Worm (Caenorhabditis elegans): ENCODE data around the gene sfxn-2.
A peak's percentile ranks its signal among the peaks of the same experiment; 100 is the strongest.

Gene sfxn-2

DNA sequence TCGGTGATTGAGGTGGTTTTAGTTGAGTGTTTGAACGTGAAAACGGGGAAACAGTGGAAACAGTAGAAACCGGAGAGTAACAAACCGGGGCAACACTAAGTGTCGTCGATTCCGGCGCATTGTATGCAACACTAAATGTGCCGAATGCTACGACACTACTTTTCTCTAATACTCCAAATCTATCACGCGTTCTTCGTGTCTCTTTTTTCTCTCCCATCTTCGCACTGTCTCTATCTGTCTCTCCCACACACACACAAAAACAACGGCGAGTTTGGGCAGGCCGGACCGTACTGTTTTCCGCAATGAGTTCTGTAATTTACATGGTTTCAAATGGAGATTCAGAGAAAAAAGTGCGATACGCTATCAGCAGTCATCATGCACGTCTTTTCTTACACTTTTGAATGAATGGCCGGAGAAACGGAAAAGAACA is 4.0 kb upstream of the sfxn-2 start (continued):
- TF ChIP-seq nhr-25 (tag; optimal IDR thresholded peaks at IDR 0.05; ENCODE audit: borderline replicate concordance, insufficient read depth) (peak; percentile 46), zfp-3 (GFP tag; conservative IDR thresholded peaks at IDR 0.05) (0 out of 2 replicates have a peak, but pooled peaks have one; percentile 39), T20F7.1 (GFP tag; optimal IDR thresholded peaks at IDR 0.05) (peak; percentile 67), tra-1 (GFP tag; IDR thresholded peaks at IDR 0.05) (peak; percentile 78), cey-2 (tag; optimal IDR thresholded peaks at IDR 0.05; ENCODE audit: borderline replicate concordance, insufficient read depth) (peak; percentile 5), lsy-2 (tag; optimal IDR thresholded peaks at IDR 0.05) (peak; percentile 39 to 58), php-3 (GFP tag; IDR thresholded peaks at IDR 0.05) (peak; percentile 82), nhr-42 (GFP tag; IDR thresholded peaks at IDR 0.05) (peak; percentile 72; the same call in 1 of the 2 replicates), nhr-6 (tag; optimal IDR thresholded peaks at IDR 0.05) (peak; percentile 68), mes-2 (tag; optimal IDR thresholded peaks at IDR 0.05; ENCODE audit: poor library complexity, severe bottlenecking) (peak; percentile 32), hlh-30 (tag; optimal IDR thresholded peaks at IDR 0.05; ENCODE audit: insufficient read depth) (peak; percentile 84), F44E2.7 (GFP tag; IDR thresholded peaks at IDR 0.05) (no peak), mep-1 (tag; optimal IDR thresholded peaks at IDR 0.05) (peak; percentile 69), ctbp-1 (GFP tag; IDR thresholded peaks at IDR 0.05) (no peak), mdt-29 (GFP tag; IDR thresholded peaks at IDR 0.05) (no peak), spr-1 (tag; optimal IDR thresholded peaks at IDR 0.05) (peak; percentile 41), ceh-20 (GFP tag; IDR thresholded peaks at IDR 0.05) (peak; percentile 35; the same call in 1 of the 2 replicates), dmd-8 (GFP tag; IDR thresholded peaks at IDR 0.05) (no peak), nhr-77 (tag; optimal IDR thresholded peaks at IDR 0.05) (peak; percentile 83), mdl-1 (tag; optimal IDR thresholded peaks at IDR 0.05) (peak in 1 of 2 experiments; percentile 82), saeg-2 (GFP tag; IDR thresholded peaks at IDR 0.05) (peak; percentile 65; the same call in 1 of the 2 replicates), Y105C5A.15 (GFP tag; IDR thresholded peaks at IDR 0.05) (no peak), nhr-28 (tag; optimal IDR thresholded peaks at IDR 0.05) (peak; percentile 94), hlh-11 (tag; optimal IDR thresholded peaks at IDR 0.05) (peak; percentile 98), ces-1 (GFP tag; optimal IDR thresholded peaks at IDR 0.05) (no peak), daf-16 (GFP tag; optimal IDR thresholded peaks at IDR 0.05) (peak in 1 of 2 experiments; percentile 71), daf-16 (tag; optimal IDR thresholded peaks at IDR 0.05) (peak; percentile 98), pha-4 (GFP tag; IDR thresholded peaks at IDR 0.05) (peak; percentile 63; the same call in 1 of the 2 replicates), pha-4 (tag; optimal IDR thresholded peaks at IDR 0.05) (no peak), mxl-3 (GFP tag; optimal IDR thresholded peaks at IDR 0.05) (peak; percentile 82), gei-8 (GFP tag; optimal IDR thresholded peaks at IDR 0.05) (peak; percentile 12)

- TF ChIP-seq ceh-62 (tag; optimal IDR thresholded peaks at IDR 0.05) (no peak), egl-27 (tag; optimal IDR thresholded peaks at IDR 0.05) (no peak), nhr-6 (tag; optimal IDR thresholded peaks at IDR 0.05) (no peak), Y48G9A.11 (GFP tag; IDR thresholded peaks at IDR 0.05) (no peak), T20F7.1 (GFP tag; optimal IDR thresholded peaks at IDR 0.05) (no peak), attf-4 (tag; optimal IDR thresholded peaks at IDR 0.05) (no peak), D1046.2 (GFP tag; IDR thresholded peaks at IDR 0.05) (no peak), mxl-2 (GFP tag; conservative IDR thresholded peaks at IDR 0.05) (no peak), mdt-29 (GFP tag; IDR thresholded peaks at IDR 0.05) (no peak), F49E8.2 (tag; optimal IDR thresholded peaks at IDR 0.05; ENCODE audit: borderline replicate concordance) (no peak), F10B5.3 (tag; optimal IDR thresholded peaks at IDR 0.05) (no peak), F44E2.7 (GFP tag; IDR thresholded peaks at IDR 0.05) (no peak), ceh-82 (tag; optimal IDR thresholded peaks at IDR 0.05) (no peak), ama-1 (optimal IDR thresholded peaks at IDR 0.05) (no peak), set-16 (GFP tag; IDR thresholded peaks at IDR 0.05) (no peak), zag-1 (tag; optimal IDR thresholded peaks at IDR 0.05) (no peak), nhr-111 (GFP tag; optimal IDR thresholded peaks at IDR 0.05) (no peak), ceh-32 (tag; optimal IDR thresholded peaks at IDR 0.05; ENCODE audit: poor library complexity) (no peak), hif-1 (tag; optimal IDR thresholded peaks at IDR 0.05) (no peak)
Measured at ce11 chrX:7961623-7962022, 3.5 kb upstream of the sfxn-2 start, which contains the start of gene sem-5. TSS of gene sem-5 (minus strand) at chrX:7961723.
